Fruit fly (Drosophila melanogaster) whole organism, embryonic: Measurements from ENCODE around the gene stac.

Experiments
- Adf1 ChIP-seq: fragments of 200-800 bp; sonication (Bioruptor generic); IDR thresholded peaks from 2 replicates; pipeline ENCODE4 v1.3.6; 2022; ENCODE audit warnings: missing biosample characterization, missing genetic modification characterization
- Atf-2 ChIP-seq: fragments of 200-800 bp; sonication (Bioruptor generic); optimal IDR thresholded peaks from 2 replicates; lab custom pipeline; 2016; ENCODE audit warnings: missing biosample characterization, missing genetic modification characterization
- B-H2 ChIP-seq: fragments of 200-800 bp; sonication (Bioruptor generic); optimal IDR thresholded peaks from 2 replicates; lab custom pipeline; 2018; ENCODE audit warnings: missing biosample characterization, mild to moderate bottlenecking, missing genetic modification characterization
- Bteb2 ChIP-seq: fragments of 200-800 bp; sonication (Bioruptor generic); optimal IDR thresholded peaks from 2 replicates; lab custom pipeline; 2016; ENCODE audit warnings: missing biosample characterization, missing genetic modification characterization
- CG11085 ChIP-seq: fragments of 200-800 bp; sonication (Bioruptor generic); IDR thresholded peaks from 2 replicates; pipeline ENCODE4 v1.3.6; 2022; ENCODE audit warnings: missing biosample characterization, missing genetic modification characterization
- CG11093 ChIP-seq: fragments of 200-800 bp; sonication (Bioruptor generic); IDR thresholded peaks from 3 replicates; pipeline ENCODE4 v1.3.6; 2022; ENCODE audit warnings: missing biosample characterization, missing genetic modification characterization
- CG12236 ChIP-seq: fragments of 200-800 bp; sonication (Bioruptor generic); optimal IDR thresholded peaks from 2 replicates; lab custom pipeline; 2016; ENCODE audit warnings: missing biosample characterization, missing genetic modification characterization
- CG12299 ChIP-seq: fragments of 200-800 bp; sonication (Bioruptor generic); optimal IDR thresholded peaks from 2 replicates; lab custom pipeline; 2018; ENCODE audit warnings: missing biosample characterization, mild to moderate bottlenecking, missing genetic modification characterization
- CG15479 ChIP-seq: fragments of 200-800 bp; sonication (Bioruptor generic); optimal IDR thresholded peaks from 3 replicates; lab custom pipeline; 2019; ENCODE audit warnings: missing biosample characterization, mild to moderate bottlenecking, missing genetic modification characterization, moderate library complexity
- CG17612 ChIP-seq: fragments of 200-800 bp; sonication (Bioruptor generic); IDR thresholded peaks from 2 replicates; pipeline ENCODE4 v1.3.6; 2022; ENCODE audit warnings: missing biosample characterization, missing genetic modification characterization
- CG2116 ChIP-seq: fragments of 200-800 bp; sonication (Bioruptor generic); optimal IDR thresholded peaks from 3 replicates; lab custom pipeline; 2018; ENCODE audit warnings: missing biosample characterization, mild to moderate bottlenecking, missing genetic modification characterization
- CG2889 ChIP-seq: fragments of 200-800 bp; sonication (Bioruptor generic); IDR thresholded peaks from 3 replicates; pipeline ENCODE4 v1.3.6; 2022; ENCODE audit warnings: missing biosample characterization, missing genetic modification characterization
- CG32532 ChIP-seq: fragments of 200-800 bp; sonication (Bioruptor generic); IDR thresholded peaks from 2 replicates; pipeline ENCODE4 v1.3.6; 2022; ENCODE audit warnings: missing biosample characterization, missing genetic modification characterization
- CG42726 ChIP-seq: fragments of 200-800 bp; sonication (Bioruptor generic); IDR thresholded peaks from 2 replicates; pipeline ENCODE4 v1.3.6; 2022; ENCODE audit warnings: missing biosample characterization, missing genetic modification characterization; ENCODE audit not compliant: partially characterized antibody
- CG4282 ChIP-seq: fragments of 200-800 bp; sonication (Bioruptor generic); optimal IDR thresholded peaks from 2 replicates; lab custom pipeline; 2016; ENCODE audit warnings: missing biosample characterization, missing genetic modification characterization
- CG8281 ChIP-seq: fragments of 200-800 bp; sonication (Bioruptor generic); optimal IDR thresholded peaks from 2 replicates; lab custom pipeline; 2018; ENCODE audit warnings: missing biosample characterization, mild to moderate bottlenecking, missing genetic modification characterization, moderate library complexity
- CG8359 ChIP-seq: fragments of 200-800 bp; sonication (Bioruptor generic); optimal IDR thresholded peaks from 2 replicates; lab custom pipeline; 2017; ENCODE audit warnings: missing biosample characterization, mild to moderate bottlenecking, missing genetic modification characterization, borderline replicate concordance
- D ChIP-seq, 2 experiments: fragments of 200-800 bp in 1 of 2; fragments of >200 bp in 1 of 2; sonication (Bioruptor generic) in 1 of 2; optimal IDR thresholded peaks; 2 replicates in 1 of 2; 3 replicates in 1 of 2; lab custom pipeline; 2017; ENCODE audit warnings: mild to moderate bottlenecking in 1 of 2, missing biosample characterization in 1 of 2, missing genetic modification characterization in 1 of 2, missing genetic modification reagents in 1 of 2
- GATAe ChIP-seq: fragments of 200-800 bp; sonication (Bioruptor generic); conservative IDR thresholded peaks from 2 replicates; pipeline ENCODE4 v1.3.6; 2022; ENCODE audit warnings: missing biosample characterization, missing genetic modification characterization
- HLH54F ChIP-seq: fragments of 200-800 bp; sonication (Bioruptor generic); optimal IDR thresholded peaks from 3 replicates; lab custom pipeline; 2016; ENCODE audit warnings: missing biosample characterization, missing genetic modification characterization
- Hr51 ChIP-seq, 2 experiments: fragments of 200-800 bp; sonication (Bioruptor generic); optimal IDR thresholded peaks; 2 replicates in 1 of 2; 3 replicates in 1 of 2; lab custom pipeline; 2016 to 2018; ENCODE audit warnings: missing biosample characterization in 2 of 2, missing genetic modification characterization in 2 of 2, mild to moderate bottlenecking in 1 of 2, moderate library complexity in 1 of 2
- Jarid2 ChIP-seq: fragments of 200-800 bp; sonication (Bioruptor generic); optimal IDR thresholded peaks from 3 replicates; lab custom pipeline; 2017; ENCODE audit warnings: mild to moderate bottlenecking, missing biosample characterization, missing genetic modification reagents, missing genetic modification characterization
- Lhr ChIP-seq: fragments of 200-800 bp; sonication (Bioruptor generic); optimal IDR thresholded peaks from 3 replicates; lab custom pipeline; 2017; ENCODE audit warnings: mild to moderate bottlenecking, missing biosample characterization, missing genetic modification reagents, missing genetic modification characterization
- NFAT ChIP-seq: fragments of 200-800 bp; sonication (Bioruptor generic); IDR thresholded peaks from 2 replicates; pipeline ENCODE4 v1.3.6; 2022; ENCODE audit warnings: missing biosample characterization, missing genetic modification characterization
- Poxn ChIP-seq: fragments of 200-800 bp; sonication (Bioruptor generic); IDR thresholded peaks from 2 replicates; pipeline ENCODE4 v1.3.6; 2022; ENCODE audit warnings: missing biosample characterization, missing genetic modification characterization
- Scr ChIP-seq: fragments of 200-800 bp; sonication (Bioruptor generic); IDR thresholded peaks from 2 replicates; pipeline ENCODE4 v1.3.6; 2022; ENCODE audit warnings: missing biosample characterization, missing genetic modification characterization; ENCODE audit not compliant: partially characterized antibody
- Side ChIP-seq: fragments of 200-800 bp; sonication (Bioruptor generic); optimal IDR thresholded peaks from 2 replicates; lab custom pipeline; 2016; ENCODE audit warnings: missing biosample characterization, missing genetic modification characterization
- ab ChIP-seq: fragments of 200-800 bp; sonication (Bioruptor generic); optimal IDR thresholded peaks from 2 replicates; lab custom pipeline; 2016; ENCODE audit warnings: missing biosample characterization, missing genetic modification characterization
- ac ChIP-seq: fragments of 200-800 bp; sonication (Bioruptor generic); optimal IDR thresholded peaks from 3 replicates; lab custom pipeline; 2017; ENCODE audit warnings: missing biosample characterization, mild to moderate bottlenecking, missing genetic modification characterization
- ara ChIP-seq: fragments of 200-800 bp; sonication (Bioruptor generic); IDR thresholded peaks from 2 replicates; pipeline ENCODE4 v1.3.6; 2022; ENCODE audit warnings: missing biosample characterization, missing genetic modification characterization
- ato ChIP-seq: fragments of 200-800 bp; sonication (Bioruptor generic); IDR thresholded peaks from 2 replicates; pipeline ENCODE4 v1.3.6; 2022; ENCODE audit warnings: missing biosample characterization, missing genetic modification characterization; ENCODE audit not compliant: partially characterized antibody
- bsh ChIP-seq, 2 experiments: fragments of 200-800 bp; sonication (Bioruptor generic); optimal IDR thresholded peaks; 2 replicates each; lab custom pipeline; 2017 to 2018; ENCODE audit warnings: mild to moderate bottlenecking in 2 of 2, missing biosample characterization in 2 of 2, missing genetic modification characterization in 2 of 2, moderate library complexity in 1 of 2
- cwo ChIP-seq: fragments of 200-800 bp; sonication (Bioruptor generic); optimal IDR thresholded peaks from 3 replicates; lab custom pipeline; 2017; ENCODE audit warnings: missing biosample characterization, missing genetic modification characterization, mild to moderate bottlenecking, moderate library complexity, missing genetic modification reagents
- fru ChIP-seq: fragments of >200 bp; optimal IDR thresholded peaks from 2 replicates; lab custom pipeline; 2017
- fu2 ChIP-seq: fragments of 200-800 bp; sonication (Bioruptor generic); optimal IDR thresholded peaks from 2 replicates; lab custom pipeline; 2016; ENCODE audit warnings: missing biosample characterization, missing genetic modification characterization
- gcm ChIP-seq: fragments of 200-800 bp; sonication (Bioruptor generic); optimal IDR thresholded peaks from 2 replicates; lab custom pipeline; 2019; ENCODE audit warnings: missing biosample characterization, mild to moderate bottlenecking, missing genetic modification characterization, moderate library complexity
- gfzf ChIP-seq: fragments of 200-800 bp; sonication (Bioruptor generic); optimal IDR thresholded peaks from 2 replicates; lab custom pipeline; 2016; ENCODE audit warnings: missing biosample characterization, mild to moderate bottlenecking, missing genetic modification characterization, moderate library complexity
- grau ChIP-seq: fragments of 200-800 bp; optimal IDR thresholded peaks from 3 replicates; lab custom pipeline; 2019; ENCODE audit warnings: missing biosample characterization, mild to moderate bottlenecking, missing genetic modification characterization, moderate library complexity
- gsb-n ChIP-seq: fragments of 200-800 bp; sonication (Bioruptor generic); optimal IDR thresholded peaks from 3 replicates; lab custom pipeline; 2018; ENCODE audit warnings: missing biosample characterization, mild to moderate bottlenecking, missing genetic modification characterization
- gt ChIP-seq: fragments of 200-800 bp; sonication (Bioruptor generic); IDR thresholded peaks from 2 replicates; pipeline ENCODE4 v1.3.6; 2022; ENCODE audit warnings: missing biosample characterization, missing genetic modification characterization
- lbe ChIP-seq: fragments of 200-800 bp; sonication (Bioruptor generic); optimal IDR thresholded peaks from 2 replicates; lab custom pipeline; 2016; ENCODE audit warnings: missing biosample characterization, mild to moderate bottlenecking, missing genetic modification characterization
- mam ChIP-seq: fragments of 200-800 bp; sonication (Bioruptor generic); optimal IDR thresholded peaks from 3 replicates; lab custom pipeline; 2016; ENCODE audit warnings: missing biosample characterization, missing genetic modification characterization
- org-1 ChIP-seq: fragments of 200-800 bp; sonication (Bioruptor generic); optimal IDR thresholded peaks from 2 replicates; lab custom pipeline; 2017; ENCODE audit warnings: missing biosample characterization, missing genetic modification characterization
- sens-2 ChIP-seq: fragments of 200-800 bp; sonication (Bioruptor generic); IDR thresholded peaks from 2 replicates; pipeline ENCODE4 v1.3.6; 2022; ENCODE audit warnings: missing biosample characterization, missing genetic modification characterization
- sima ChIP-seq: fragments of 200-800 bp; sonication (Bioruptor generic); optimal IDR thresholded peaks from 2 replicates; lab custom pipeline; 2016; ENCODE audit warnings: missing biosample characterization, missing genetic modification characterization
- slou ChIP-seq: fragments of 200-800 bp; sonication (Bioruptor generic); optimal IDR thresholded peaks from 3 replicates; lab custom pipeline; 2016; ENCODE audit warnings: missing biosample characterization, missing genetic modification characterization
- tll ChIP-seq, 2 experiments: fragments of 200-800 bp in 1 of 2; fragments of >200 bp in 1 of 2; sonication (Bioruptor generic) in 1 of 2; optimal IDR thresholded peaks; 2 replicates each; lab custom pipeline; 2017 to 2019; ENCODE audit warnings: missing biosample characterization in 2 of 2, missing genetic modification characterization in 2 of 2, mild to moderate bottlenecking in 1 of 2, moderate library complexity in 1 of 2
- unc-4 ChIP-seq: fragments of 200-800 bp; sonication (Bioruptor generic); IDR thresholded peaks from 2 replicates; pipeline ENCODE4 v1.3.6; 2022; ENCODE audit warnings: missing biosample characterization, missing genetic modification characterization; ENCODE audit not compliant: partially characterized antibody
- wek ChIP-seq: fragments of 200-800 bp; sonication (Bioruptor generic); optimal IDR thresholded peaks from 3 replicates; lab custom pipeline; 2018; ENCODE audit warnings: missing biosample characterization, mild to moderate bottlenecking, missing genetic modification characterization, moderate library complexity
- zfh1 ChIP-seq: fragments of 200-800 bp; sonication (Bioruptor generic); IDR thresholded peaks from 3 replicates; pipeline ENCODE4 v1.3.6; 2022; ENCODE audit warnings: missing biosample characterization, missing genetic modification characterization

The stac gene

dm6 chr3R:25069569-25069968, 13.5 kb downstream of the stac start, which contains the start of the genes Stt3B and CG11839 (continued):
- TF ChIP-seq Side (GFP tag; lab: Kevin White, UChicago) (peak; percentile 72), CG15479 (GFP tag; lab: Kevin White, UChicago) (no peak), grau (tag; lab: Kevin White, UChicago) (peak; percentile 73), CG2116 (GFP tag; lab: Kevin White, UChicago) (peak; percentile 85), Poxn (no peak), lbe (peak; percentile 73), zfh1 (peak; percentile 70), Atf-2 (GFP tag; lab: Kevin White, UChicago) (peak; percentile 70), ato (GFP tag; lab: Robert Waterston, UW) (peak; percentile 69), CG12236 (GFP tag; lab: Kevin White, UChicago) (peak; percentile 46), CG11085 (GFP tag; lab: Robert Waterston, UW) (no peak), Lhr (no peak), gcm (no peak), CG12299 (tag; lab: Kevin White, UChicago) (peak; percentile 42), bsh (GFP tag; optimal IDR thresholded peaks at IDR 0.05; lab: Kevin White, UChicago) (no peak), Bteb2 (GFP tag; lab: Kevin White, UChicago) (peak; percentile 70), CG2889 (GFP tag; lab: Robert Waterston, UW) (peak; percentile 17; the same call in 1 of the 3 replicates), gt (GFP tag; lab: Robert Waterston, UW) (no peak), gsb-n (tag; lab: Kevin White, UChicago) (no peak), ac (GFP tag; lab: Kevin White, UChicago) (no peak), org-1 (GFP tag; lab: Kevin White, UChicago) (no peak), Adf1 (GFP tag; lab: Robert Waterston, UW) (no peak), sima (peak; percentile 10), CG4282 (GFP tag; lab: Kevin White, UChicago) (peak; percentile 67), cwo (GFP tag; lab: Kevin White, UChicago) (no peak), ara (no peak; the same call in 1 of the 2 replicates), sens-2 (no peak), D (optimal IDR thresholded peaks at IDR 0.05; lab: Kevin White, UChicago) (no peak), D (GFP tag; optimal IDR thresholded peaks at IDR 0.05; lab: Kevin White, UChicago) (no peak), ab (GFP tag; lab: Kevin White, UChicago) (no peak), tll (GFP tag; optimal IDR thresholded peaks at IDR 0.05; lab: Kevin White, UChicago) (peak in 1 of 2 experiments; percentile 35), fru (lab: Kevin White, UChicago) (no peak), Jarid2 (GFP tag; lab: Kevin White, UChicago) (no peak), slou (GFP tag; lab: Kevin White, UChicago) (peak; percentile 48), CG32532 (GFP tag; lab: Robert Waterston, UW) (peak; percentile 69; the same call in 1 of the 2 replicates), unc-4 (GFP tag; lab: Robert Waterston, UW) (peak; percentile 97), gfzf (GFP tag; lab: Kevin White, UChicago) (peak; percentile 46), CG17612 (GFP tag; lab: Robert Waterston, UW) (no peak), fu2 (peak; percentile 81), wek (GFP tag; lab: Kevin White, UChicago) (no peak), CG42726 (GFP tag; lab: Robert Waterston, UW) (peak; percentile 89; the same call in 1 of the 2 replicates), CG8281 (tag; lab: Kevin White, UChicago) (no peak), B-H2 (GFP tag; lab: Kevin White, UChicago) (peak; percentile 62), Hr51 (GFP tag; optimal IDR thresholded peaks at IDR 0.05; lab: Kevin White, UChicago) (peak in 1 of 2 experiments; percentile 81), mam (peak; percentile 86), HLH54F (peak; percentile 79), CG8359 (GFP tag; lab: Kevin White, UChicago) (no peak), NFAT (GFP tag; lab: Robert Waterston, UW) (no peak), Scr (peak; percentile 95), GATAe (GFP tag; lab: Robert Waterston, UW) (no peak), CG11093 (GFP tag; lab: Robert Waterston, UW) (no peak)
